Fruit fly (Drosophila melanogaster): Measurements from ENCODE around the gene Dyro.

DNA sequence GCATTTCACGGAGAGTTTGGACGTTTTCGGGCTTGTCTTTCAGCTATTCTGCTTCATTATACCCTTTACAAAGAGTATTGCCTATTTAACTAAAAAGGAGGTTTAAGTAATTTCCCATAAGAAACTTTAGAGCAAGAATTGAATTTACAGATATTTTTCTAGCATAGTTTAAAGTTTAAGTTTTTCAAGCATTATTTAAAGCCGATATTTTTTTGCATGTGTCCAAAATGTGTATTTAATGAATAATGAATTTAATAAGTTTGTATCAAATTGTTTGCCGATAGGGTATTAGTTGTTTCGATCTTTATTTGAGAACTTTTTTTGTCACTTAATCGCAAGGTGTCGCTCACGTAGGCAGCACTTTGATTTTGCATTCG, 1.1 kb upstream of the Dyro start:
- TF ChIP-seq CG8478 (optimal IDR thresholded peaks at IDR 0.05): no peak
- no peak for TF ChIP-seq pzg (GFP tag; optimal IDR thresholded peaks at IDR 0.05)
- no peak for TF ChIP-seq Mad (GFP tag; optimal IDR thresholded peaks at IDR 0.05)
- no peak for TF ChIP-seq Lpt (GFP tag; optimal IDR thresholded peaks at IDR 0.05)
- no peak for TF ChIP-seq pan (optimal IDR thresholded peaks at IDR 0.05)
- no peak for TF ChIP-seq pan (GFP tag; optimal IDR thresholded peaks at IDR 0.05 in 1 of 2, IDR thresholded peaks at IDR 0.05 in 1 of 2)
- peak; percentile 11 for TF ChIP-seq CG2712 (tag; optimal IDR thresholded peaks at IDR 0.05)
- TF ChIP-seq Gsc (GFP tag; IDR thresholded peaks at IDR 0.05): no peak
- no peak for TF ChIP-seq nerfin-2 (GFP tag; IDR thresholded peaks at IDR 0.05; ENCODE audit: partially characterized antibody)
- TF ChIP-seq ab (GFP tag; optimal IDR thresholded peaks at IDR 0.05): no peak
- no peak for TF ChIP-seq Dfd (GFP tag; optimal IDR thresholded peaks at IDR 0.05)
- no peak; the same call in 1 of the 2 replicates for TF ChIP-seq vvl (GFP tag; IDR thresholded peaks at IDR 0.05)
- TF ChIP-seq ato (GFP tag; IDR thresholded peaks at IDR 0.05; ENCODE audit: partially characterized antibody): no peak
- TF ChIP-seq Ssrp (tag; optimal IDR thresholded peaks at IDR 0.05): no peak

Data from whole organism, embryonic.